Fruit fly (Drosophila melanogaster) whole organism: ENCODE results near the gene TTLL1A.

Experiments used
- CG8478 ChIP-seq: fragments of >200 bp; optimal IDR thresholded peaks from 2 replicates; lab custom pipeline; 2018; ENCODE audit warnings: inconsistent platforms
- Dll ChIP-seq: fragments of >200 bp; optimal IDR thresholded peaks from 2 replicates; lab custom pipeline; 2017
- EcR ChIP-seq, 2 experiments: fragments of >200 bp; optimal IDR thresholded peaks; 2 replicates each; lab custom pipeline; 2017; ENCODE audit warnings: missing biosample characterization in 2 of 2, missing genetic modification characterization in 2 of 2, missing genetic modification reagents in 2 of 2
- pan ChIP-seq: fragments of >200 bp; optimal IDR thresholded peaks from 2 replicates; lab custom pipeline; 2017
- psq ChIP-seq: fragments of >200 bp; optimal IDR thresholded peaks from 2 replicates; lab custom pipeline; 2017
- usp ChIP-seq: fragments of >200 bp; optimal IDR thresholded peaks from 2 replicates; lab custom pipeline; 2017; ENCODE audit warnings: missing biosample characterization, missing genetic modification characterization, mixed read lengths

DNA sequence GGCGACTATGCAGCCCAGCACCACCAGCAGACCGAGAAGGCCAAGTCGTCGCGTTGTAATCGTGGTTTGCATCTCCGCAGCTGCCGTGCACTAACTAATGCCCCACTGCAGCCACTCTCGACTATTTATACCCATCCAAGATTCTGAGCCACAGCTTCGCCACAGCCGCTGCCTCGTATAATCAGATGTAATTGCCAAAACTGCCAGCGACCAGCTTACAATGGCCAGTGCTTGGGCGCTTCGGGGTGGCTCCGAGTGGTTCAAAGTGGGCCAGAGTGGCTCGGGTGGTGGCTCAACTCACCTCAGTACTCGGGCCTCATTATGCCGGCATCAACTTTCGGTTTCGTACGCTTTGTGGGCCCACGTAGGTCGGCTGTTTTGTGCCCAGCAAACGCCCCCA is 21.3 kb upstream of the TTLL1A start, which contains the start of gene CG34327:
- TF ChIP-seq CG8478 (lab: Kevin White, UChicago) (no peak), pan (lab: Kevin White, UChicago) (no peak), usp (GFP tag; lab: Kevin White, UChicago) (no peak), EcR (GFP tag; optimal IDR thresholded peaks at IDR 0.05; lab: Kevin White, UChicago) (no peak), psq (lab: Kevin White, UChicago) (no peak), Dll (lab: Kevin White, UChicago) (no peak)
